Fruit fly (Drosophila melanogaster) whole organism, embryonic: ENCODE data around the gene dind.

ENCODE experiments used
- Adf1 ChIP-seq: fragments of 200-800 bp; sonication (Bioruptor generic); IDR thresholded peaks from 2 replicates; pipeline ENCODE4 v1.3.6; 2022; ENCODE audit warnings: missing biosample characterization, missing genetic modification characterization
- Aef1 ChIP-seq: fragments of 200-800 bp; sonication (Bioruptor generic); IDR thresholded peaks from 3 replicates; pipeline ENCODE4 v1.3.6; 2022; ENCODE audit warnings: missing biosample characterization, missing genetic modification characterization
- Bgb ChIP-seq: fragments of 200-800 bp; sonication (Bioruptor generic); IDR thresholded peaks from 2 replicates; pipeline ENCODE4 v1.3.6; 2022; ENCODE audit warnings: missing biosample characterization, missing genetic modification characterization; ENCODE audit not compliant: partially characterized antibody
- BtbVII ChIP-seq: fragments of 200-800 bp; sonication (Bioruptor generic); optimal IDR thresholded peaks from 3 replicates; lab custom pipeline; 2017; ENCODE audit warnings: missing biosample characterization, mild to moderate bottlenecking, missing genetic modification characterization
- CG10267 ChIP-seq: fragments of 200-800 bp; sonication (Bioruptor generic); optimal IDR thresholded peaks from 2 replicates; lab custom pipeline; 2018; ENCODE audit warnings: missing biosample characterization, mild to moderate bottlenecking, missing genetic modification characterization, moderate library complexity
- CG10321 ChIP-seq: fragments of 200-800 bp; sonication (Bioruptor generic); IDR thresholded peaks from 2 replicates; pipeline ENCODE4 v1.3.6; 2022; ENCODE audit warnings: missing biosample characterization, missing genetic modification characterization
- CG10431 ChIP-seq: fragments of 200-800 bp; sonication (Bioruptor generic); optimal IDR thresholded peaks from 3 replicates; lab custom pipeline; 2018; ENCODE audit warnings: missing biosample characterization, mild to moderate bottlenecking, missing genetic modification characterization
- CG10979 ChIP-seq: fragments of 200-800 bp; sonication (Bioruptor generic); optimal IDR thresholded peaks from 2 replicates; lab custom pipeline; 2018; ENCODE audit warnings: missing biosample characterization, mild to moderate bottlenecking, missing genetic modification characterization, moderate library complexity
- CG12104 ChIP-seq: fragments of 200-800 bp; sonication (Bioruptor generic); optimal IDR thresholded peaks from 3 replicates; lab custom pipeline; 2016; ENCODE audit warnings: missing biosample characterization, missing genetic modification characterization
- CG14860 ChIP-seq: fragments of 200-800 bp; sonication (Bioruptor generic); IDR thresholded peaks from 3 replicates; pipeline ENCODE4 v1.3.6; 2022; ENCODE audit warnings: missing biosample characterization, missing genetic modification characterization; ENCODE audit not compliant: partially characterized antibody
- CG15011 ChIP-seq: fragments of 200-800 bp; sonication (Bioruptor generic); optimal IDR thresholded peaks from 3 replicates; lab custom pipeline; 2018; ENCODE audit warnings: missing biosample characterization, mild to moderate bottlenecking, missing genetic modification characterization
- CG16813 ChIP-seq: fragments of 200-800 bp; sonication (Bioruptor generic); IDR thresholded peaks from 3 replicates; pipeline ENCODE4 v1.3.6; 2022; ENCODE audit warnings: missing biosample characterization, missing genetic modification characterization; ENCODE audit not compliant: partially characterized antibody
- CG17361 ChIP-seq: fragments of 200-800 bp; sonication (Bioruptor generic); IDR thresholded peaks from 3 replicates; pipeline ENCODE4 v1.3.6; 2022; ENCODE audit warnings: missing biosample characterization, missing genetic modification characterization
- CG2120 ChIP-seq: fragments of 200-800 bp; sonication (Bioruptor generic); optimal IDR thresholded peaks from 3 replicates; lab custom pipeline; 2016; ENCODE audit warnings: missing biosample characterization, missing genetic modification characterization
- CG30403 ChIP-seq: fragments of 200-800 bp; sonication (Bioruptor generic); optimal IDR thresholded peaks from 3 replicates; lab custom pipeline; 2016; ENCODE audit warnings: missing biosample characterization, missing genetic modification characterization
- CG6765 ChIP-seq: fragments of 200-800 bp; sonication (Bioruptor generic); optimal IDR thresholded peaks from 3 replicates; lab custom pipeline; 2017; ENCODE audit warnings: missing biosample characterization, mild to moderate bottlenecking, missing genetic modification characterization
- CG8388 ChIP-seq: fragments of 200-800 bp; sonication (Bioruptor generic); optimal IDR thresholded peaks from 2 replicates; lab custom pipeline; 2019; ENCODE audit warnings: missing biosample characterization, mild to moderate bottlenecking, missing genetic modification characterization, moderate library complexity
- CG8944 ChIP-seq: fragments of 200-800 bp; sonication (Bioruptor generic); optimal IDR thresholded peaks from 3 replicates; lab custom pipeline; 2016; ENCODE audit warnings: missing biosample characterization, missing genetic modification characterization
- CG9609 ChIP-seq: fragments of 200-800 bp; sonication (Bioruptor generic); optimal IDR thresholded peaks from 3 replicates; lab custom pipeline; 2016; ENCODE audit warnings: missing biosample characterization, missing genetic modification characterization
- D19B ChIP-seq: fragments of 200-800 bp; sonication (Bioruptor generic); optimal IDR thresholded peaks from 2 replicates; lab custom pipeline; 2017; ENCODE audit warnings: missing biosample characterization, mild to moderate bottlenecking, missing genetic modification characterization
- Dll ChIP-seq: fragments of 200-800 bp; sonication (Bioruptor generic); IDR thresholded peaks from 4 replicates; pipeline ENCODE4 v1.3.6; 2022; ENCODE audit warnings: missing biosample characterization, missing genetic modification characterization; ENCODE audit not compliant: partially characterized antibody
- Doc2 ChIP-seq: fragments of 200-800 bp; sonication (Bioruptor generic); IDR thresholded peaks from 2 replicates; pipeline ENCODE4 v1.3.6; 2022; ENCODE audit warnings: missing biosample characterization, missing genetic modification characterization
- Dp ChIP-seq: fragments of 200-800 bp; sonication (Bioruptor generic); optimal IDR thresholded peaks from 2 replicates; lab custom pipeline; 2018; ENCODE audit warnings: missing biosample characterization, mild to moderate bottlenecking, missing genetic modification characterization, moderate library complexity
- Ets65A ChIP-seq: fragments of 200-800 bp; sonication (Bioruptor generic); peaks from one replicate; lab custom pipeline; 2016; ENCODE audit warnings: missing biosample characterization, missing genetic modification characterization
- Hr51 ChIP-seq, 2 experiments: fragments of 200-800 bp; sonication (Bioruptor generic); optimal IDR thresholded peaks; 2 replicates in 1 of 2; 3 replicates in 1 of 2; lab custom pipeline; 2016 to 2018; ENCODE audit warnings: missing biosample characterization in 2 of 2, missing genetic modification characterization in 2 of 2, mild to moderate bottlenecking in 1 of 2, moderate library complexity in 1 of 2
- Hsf ChIP-seq: fragments of 200-800 bp; sonication (Bioruptor generic); optimal IDR thresholded peaks from 3 replicates; lab custom pipeline; 2016; ENCODE audit warnings: missing biosample characterization, missing genetic modification characterization
- MESR4 ChIP-seq: fragments of 200-800 bp; sonication (Bioruptor generic); optimal IDR thresholded peaks from 2 replicates; lab custom pipeline; 2018; ENCODE audit warnings: missing biosample characterization, mild to moderate bottlenecking, missing genetic modification characterization, moderate library complexity
- NC2β ChIP-seq: fragments of 200-800 bp; sonication (Bioruptor generic); optimal IDR thresholded peaks from 2 replicates; lab custom pipeline; 2016; ENCODE audit warnings: missing biosample characterization, missing genetic modification characterization
- Neu2 ChIP-seq: fragments of 200-800 bp; sonication (Bioruptor generic); optimal IDR thresholded peaks from 3 replicates; lab custom pipeline; 2016; ENCODE audit warnings: missing biosample characterization, missing genetic modification characterization, borderline replicate concordance
- TFAM ChIP-seq: fragments of 200-800 bp; sonication (Bioruptor generic); optimal IDR thresholded peaks from 2 replicates; lab custom pipeline; 2017; ENCODE audit warnings: missing biosample characterization, missing genetic modification characterization, inconsistent platforms
- ap ChIP-seq: fragments of 200-800 bp; sonication (Bioruptor generic); IDR thresholded peaks from 2 replicates; pipeline ENCODE4 v1.3.6; 2022; ENCODE audit warnings: missing biosample characterization, missing genetic modification characterization
- cad ChIP-seq: fragments of >200 bp; optimal IDR thresholded peaks from 2 replicates; lab custom pipeline; 2017; ENCODE audit warnings: missing biosample characterization, missing genetic modification characterization
- caup ChIP-seq: fragments of 200-800 bp; sonication (Bioruptor generic); optimal IDR thresholded peaks from 3 replicates; lab custom pipeline; 2017; ENCODE audit warnings: missing biosample characterization, mild to moderate bottlenecking, missing genetic modification characterization, moderate library complexity; ENCODE audit not compliant: severe bottlenecking
- ci ChIP-seq: fragments of 200-800 bp; sonication (Bioruptor generic); IDR thresholded peaks from 3 replicates; pipeline ENCODE4 v1.3.6; 2022; ENCODE audit warnings: missing biosample characterization, missing genetic modification characterization
- crp ChIP-seq, 2 experiments: fragments of 200-800 bp; sonication (Bioruptor generic); optimal IDR thresholded peaks; 2 replicates in 1 of 2; 3 replicates in 1 of 2; lab custom pipeline; 2017; ENCODE audit warnings: missing biosample characterization in 2 of 2, missing genetic modification characterization in 2 of 2, mild to moderate bottlenecking in 1 of 2, moderate library complexity in 1 of 2
- disco-r ChIP-seq: fragments of 200-800 bp; sonication (Bioruptor generic); optimal IDR thresholded peaks from 2 replicates; lab custom pipeline; 2016; ENCODE audit warnings: missing biosample characterization, missing genetic modification characterization
- dm ChIP-seq: fragments of 200-800 bp; sonication (Bioruptor generic); optimal IDR thresholded peaks from 3 replicates; lab custom pipeline; 2016; ENCODE audit warnings: missing biosample characterization, missing genetic modification characterization
- fu2 ChIP-seq: fragments of 200-800 bp; sonication (Bioruptor generic); optimal IDR thresholded peaks from 2 replicates; lab custom pipeline; 2016; ENCODE audit warnings: missing biosample characterization, missing genetic modification characterization
- gce ChIP-seq: fragments of 200-800 bp; sonication (Bioruptor generic); IDR thresholded peaks from 3 replicates; pipeline ENCODE4 v1.3.6; 2022; ENCODE audit warnings: missing biosample characterization, missing genetic modification characterization
- gcm ChIP-seq: fragments of 200-800 bp; sonication (Bioruptor generic); optimal IDR thresholded peaks from 2 replicates; lab custom pipeline; 2019; ENCODE audit warnings: missing biosample characterization, mild to moderate bottlenecking, missing genetic modification characterization, moderate library complexity
- nerfin-2 ChIP-seq: fragments of 200-800 bp; sonication (Bioruptor generic); IDR thresholded peaks from 2 replicates; pipeline ENCODE4 v1.3.6; 2022; ENCODE audit warnings: missing biosample characterization, missing genetic modification characterization; ENCODE audit not compliant: partially characterized antibody
- nom ChIP-seq: fragments of 200-800 bp; sonication (Bioruptor generic); optimal IDR thresholded peaks from 2 replicates; lab custom pipeline; 2017; ENCODE audit warnings: missing biosample characterization, missing genetic modification characterization, mild to moderate bottlenecking, moderate library complexity, missing genetic modification reagents
- pnt ChIP-seq: fragments of 200-800 bp; sonication (Bioruptor generic); optimal IDR thresholded peaks from 3 replicates; lab custom pipeline; 2016; ENCODE audit warnings: missing biosample characterization, missing genetic modification characterization
- pum ChIP-seq: fragments of 200-800 bp; sonication (Bioruptor generic); optimal IDR thresholded peaks from 2 replicates; lab custom pipeline; 2016; ENCODE audit warnings: missing biosample characterization, missing genetic modification characterization
- sens-2 ChIP-seq: fragments of 200-800 bp; sonication (Bioruptor generic); IDR thresholded peaks from 2 replicates; pipeline ENCODE4 v1.3.6; 2022; ENCODE audit warnings: missing biosample characterization, missing genetic modification characterization
- sima ChIP-seq: fragments of 200-800 bp; sonication (Bioruptor generic); optimal IDR thresholded peaks from 2 replicates; lab custom pipeline; 2016; ENCODE audit warnings: missing biosample characterization, missing genetic modification characterization
- ssp ChIP-seq: fragments of 200-800 bp; sonication (Bioruptor generic); IDR thresholded peaks from 2 replicates; pipeline ENCODE4 v1.3.6; 2022; ENCODE audit warnings: missing biosample characterization, missing genetic modification characterization
- wek ChIP-seq: fragments of 200-800 bp; sonication (Bioruptor generic); optimal IDR thresholded peaks from 3 replicates; lab custom pipeline; 2018; ENCODE audit warnings: missing biosample characterization, mild to moderate bottlenecking, missing genetic modification characterization, moderate library complexity

Gene dind

dm6 chr3R:18658945-18659642, 18.2 kb downstream of the dind start, which contains the start of the genes CG31224 and CstF64 (continued):
- TF ChIP-seq wek (GFP tag; lab: Kevin White, UChicago), result no peak
- no peak for TF ChIP-seq Adf1 (GFP tag; lab: Robert Waterston, UW)
- TF ChIP-seq Hr51 (GFP tag; optimal IDR thresholded peaks at IDR 0.05; lab: Kevin White, UChicago), result peak in 1 of 2 experiments; percentile 89
- no peak for TF ChIP-seq CG14860 (GFP tag; lab: Robert Waterston, UW)
- no peak for TF ChIP-seq Bgb
- peak; percentile 61 for TF ChIP-seq CG6765
- peak; percentile 24 for TF ChIP-seq TFAM (GFP tag; lab: Kevin White, UChicago)
- TF ChIP-seq caup (GFP tag; lab: Kevin White, UChicago), result peak; percentile 86
- TF ChIP-seq Dll, result 0 out of 4 replicates have a peak, but pooled peaks have one; percentile 28
- peak; percentile 88 for TF ChIP-seq pum (GFP tag; lab: Kevin White, UChicago)
- no peak for TF ChIP-seq nerfin-2
- peak; percentile 82 for TF ChIP-seq gcm (GFP tag; lab: Kevin White, UChicago)
- TF ChIP-seq CG10321 (GFP tag; lab: Robert Waterston, UW), result no peak
- TF ChIP-seq CG17361 (GFP tag; lab: Robert Waterston, UW), result peak; percentile 87
- TF ChIP-seq dm (GFP tag; lab: Kevin White, UChicago), result peak; percentile 83
- peak; percentile 76 for TF ChIP-seq Aef1
- TF ChIP-seq CG15011 (GFP tag; lab: Kevin White, UChicago), result no peak
- no peak for TF ChIP-seq cad (GFP tag; lab: Kevin White, UChicago)
- TF ChIP-seq Ets65A, result peak; percentile 99
- peak; percentile 95 for TF ChIP-seq CG2120 (GFP tag; lab: Kevin White, UChicago)
- peak; percentile 76 for TF ChIP-seq CG10979 (tag; lab: Kevin White, UChicago)
- no peak for TF ChIP-seq D19B (GFP tag; lab: Kevin White, UChicago)
- peak; percentile 1 for TF ChIP-seq nom (GFP tag; lab: Kevin White, UChicago)
- TF ChIP-seq CG8388 (GFP tag; lab: Kevin White, UChicago), result peak; percentile 75
- peak; percentile 81 for TF ChIP-seq disco-r (GFP tag; lab: Kevin White, UChicago)
- TF ChIP-seq MESR4, result peak; percentile 93
- peak; percentile 97 for TF ChIP-seq CG10267 (tag; lab: Kevin White, UChicago)
- TF ChIP-seq Dp, result peak; percentile 23
- TF ChIP-seq sens-2 (GFP tag; lab: Robert Waterston, UW), result peak; percentile 64; the same call in 1 of the 2 replicates
- peak; percentile 75 for TF ChIP-seq ap
- peak; percentile 77 for TF ChIP-seq ssp (GFP tag; lab: Robert Waterston, UW)
- TF ChIP-seq CG30403 (GFP tag; lab: Kevin White, UChicago), result peak; percentile 94
- TF ChIP-seq ci, result peak; percentile 85
- TF ChIP-seq NC2β (GFP tag; lab: Kevin White, UChicago), result peak; percentile 88
- TF ChIP-seq Hsf (GFP tag; lab: Kevin White, UChicago), result peak; percentile 92
- peak; percentile 90 for TF ChIP-seq CG8944 (GFP tag; lab: Kevin White, UChicago)
- peak; percentile 46 for TF ChIP-seq CG10431
- TF ChIP-seq Neu2 (GFP tag; lab: Kevin White, UChicago), result no peak
- no peak for TF ChIP-seq BtbVII (GFP tag; lab: Kevin White, UChicago)
- TF ChIP-seq gce (GFP tag; lab: Robert Waterston, UW), result 0 out of 3 replicates have a peak, but pooled peaks have one; percentile 49
- TF ChIP-seq fu2, result peak; percentile 82
- peak; percentile 80 for TF ChIP-seq CG12104 (GFP tag; lab: Kevin White, UChicago)
- TF ChIP-seq sima, result peak; percentile 53
- peak; percentile 83 for TF ChIP-seq CG9609 (GFP tag; lab: Kevin White, UChicago)
- TF ChIP-seq crp (GFP tag; optimal IDR thresholded peaks at IDR 0.05; lab: Kevin White, UChicago), result peak in 1 of 2 experiments; percentile 63
- peak; percentile 85 for TF ChIP-seq pnt
- TF ChIP-seq CG16813 (GFP tag; lab: Robert Waterston, UW), result peak; percentile 34; the same call in 1 of the 3 replicates
- TF ChIP-seq Doc2 (GFP tag; lab: Robert Waterston, UW), result peak; percentile 18; the same call in 1 of the 2 replicates
